Worm (Caenorhabditis elegans): ENCODE measurements around the gene elt-7.

DNA sequence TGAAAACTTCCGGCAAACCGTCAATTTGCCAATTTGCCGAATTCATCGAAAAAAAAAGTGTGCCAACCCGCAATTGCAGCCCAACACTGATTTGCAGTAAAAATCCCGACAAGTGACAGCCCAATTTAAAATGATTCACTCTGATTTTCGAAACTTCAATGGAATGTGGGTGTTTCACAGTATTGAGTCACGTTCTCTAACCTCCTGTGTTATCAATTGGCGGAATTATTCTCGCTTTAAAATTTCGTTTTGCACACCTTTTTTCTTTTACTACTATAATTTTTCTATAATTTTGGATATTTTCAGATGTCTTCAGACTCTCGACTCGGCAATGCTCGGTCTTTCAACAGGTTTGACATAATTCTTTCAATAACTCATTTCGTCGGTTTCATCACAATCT lies 48.2 kb upstream of the elt-7 start, which contains the start of gene F39G3.5:
- TF ChIP-seq ama-1 (optimal IDR thresholded peaks at IDR 0.05) (no peak), tbx-11 (GFP tag; IDR thresholded peaks at IDR 0.05) (no peak), hmbx-1 (tag; optimal IDR thresholded peaks at IDR 0.05) (no peak), F13C5.2 (tag; optimal IDR thresholded peaks at IDR 0.05) (no peak), ets-7 (tag; optimal IDR thresholded peaks at IDR 0.05) (no peak), hmg-4 (GFP tag; optimal IDR thresholded peaks at IDR 0.05) (no peak), sea-1 (GFP tag; conservative IDR thresholded peaks at IDR 0.05) (no peak), flt-1 (GFP tag; IDR thresholded peaks at IDR 0.05) (no peak), tbx-37 (GFP tag; conservative IDR thresholded peaks at IDR 0.05) (no peak), B0310.2 (tag; optimal IDR thresholded peaks at IDR 0.05) (no peak), scrt-1 (GFP tag; IDR thresholded peaks at IDR 0.05) (no peak), tra-4 (tag; optimal IDR thresholded peaks at IDR 0.05) (no peak)
